Fruit fly (Drosophila melanogaster) whole organism, adult: ENCODE results near the gene mRpS23.

Experiments
- CG11617 ChIP-seq: fragments of 200-800 bp; sonication (Bioruptor generic); optimal IDR thresholded peaks from 2 replicates; lab custom pipeline; 2017; ENCODE audit warnings: mild to moderate bottlenecking, missing biosample characterization, missing genetic modification reagents, missing genetic modification characterization
- CG12768 ChIP-seq: fragments of 200-800 bp; sonication (Bioruptor generic); optimal IDR thresholded peaks from 2 replicates; lab custom pipeline; 2017; ENCODE audit warnings: missing biosample characterization, missing genetic modification characterization, mild to moderate bottlenecking, moderate library complexity, missing genetic modification reagents
- CG14711 ChIP-seq: fragments of 200-800 bp; sonication (Bioruptor generic); optimal IDR thresholded peaks from 2 replicates; lab custom pipeline; 2018; ENCODE audit warnings: missing biosample characterization, mild to moderate bottlenecking, missing genetic modification characterization, moderate library complexity
- CG1620 ChIP-seq: fragments of 200-800 bp; sonication (Bioruptor generic); optimal IDR thresholded peaks from 2 replicates; lab custom pipeline; 2016; ENCODE audit warnings: missing biosample characterization, missing genetic modification characterization
- CG33017 ChIP-seq: fragments of 200-800 bp; sonication (Bioruptor generic); optimal IDR thresholded peaks from 2 replicates; lab custom pipeline; 2018; ENCODE audit warnings: missing biosample characterization, mild to moderate bottlenecking, missing genetic modification characterization, moderate library complexity
- CG5204 ChIP-seq: fragments of 200-800 bp; sonication (Bioruptor generic); optimal IDR thresholded peaks from 2 replicates; lab custom pipeline; 2016; ENCODE audit warnings: missing biosample characterization, missing genetic modification characterization
- CG7045 ChIP-seq: fragments of 200-800 bp; sonication (Bioruptor generic); optimal IDR thresholded peaks from 2 replicates; lab custom pipeline; 2017; ENCODE audit warnings: missing biosample characterization, mild to moderate bottlenecking, missing genetic modification characterization
- CG7101 ChIP-seq: fragments of 200-800 bp; sonication (Bioruptor generic); optimal IDR thresholded peaks from 2 replicates; lab custom pipeline; 2018; ENCODE audit warnings: missing biosample characterization, mild to moderate bottlenecking, missing genetic modification characterization, moderate library complexity
- Clk ChIP-seq: fragments of 200-800 bp; sonication (Bioruptor generic); optimal IDR thresholded peaks from 2 replicates; lab custom pipeline; 2017; ENCODE audit warnings: missing biosample characterization, missing genetic modification characterization
- Crg-1 ChIP-seq: fragments of 200-800 bp; sonication (Bioruptor generic); optimal IDR thresholded peaks from 2 replicates; lab custom pipeline; 2016; ENCODE audit warnings: missing biosample characterization, missing genetic modification characterization
- Hr96 ChIP-seq: fragments of 200-800 bp; sonication (Bioruptor generic); optimal IDR thresholded peaks from 2 replicates; lab custom pipeline; 2016; ENCODE audit warnings: missing biosample characterization, missing genetic modification characterization
- Mnt ChIP-seq: fragments of 200-800 bp; sonication (Bioruptor generic); optimal IDR thresholded peaks from 2 replicates; lab custom pipeline; 2016; ENCODE audit warnings: missing biosample characterization, mild to moderate bottlenecking, missing genetic modification characterization
- bab1 ChIP-seq: fragments of 200-800 bp; sonication (Bioruptor generic); optimal IDR thresholded peaks from 3 replicates; lab custom pipeline; 2019; ENCODE audit warnings: missing biosample characterization, mild to moderate bottlenecking, missing genetic modification characterization, moderate library complexity
- cic ChIP-seq: fragments of 200-800 bp; sonication (Bioruptor generic); optimal IDR thresholded peaks from 2 replicates; lab custom pipeline; 2017; ENCODE audit warnings: missing biosample characterization, mild to moderate bottlenecking, missing genetic modification characterization, moderate library complexity
- cnc ChIP-seq, 2 experiments: fragments of >200 bp; optimal IDR thresholded peaks; 2 replicates each; lab custom pipeline; 2017
- kay ChIP-seq: fragments of 200-800 bp; sonication (Bioruptor generic); peaks from one replicate; lab custom pipeline; 2016; ENCODE audit warnings: missing biosample characterization, missing genetic modification characterization, borderline replicate concordance
- ovo ChIP-seq: fragments of 200-800 bp; sonication (Bioruptor generic); optimal IDR thresholded peaks from 2 replicates; lab custom pipeline; 2016; ENCODE audit warnings: missing biosample characterization, missing genetic modification characterization
- pad ChIP-seq: fragments of 200-800 bp; sonication (Bioruptor generic); optimal IDR thresholded peaks from 3 replicates; lab custom pipeline; 2017; ENCODE audit warnings: missing biosample characterization, missing genetic modification characterization, mild to moderate bottlenecking, moderate library complexity, missing genetic modification reagents
- tj ChIP-seq: fragments of 200-800 bp; sonication (Bioruptor generic); optimal IDR thresholded peaks from 3 replicates; lab custom pipeline; 2017; ENCODE audit warnings: missing biosample characterization, mild to moderate bottlenecking, missing genetic modification characterization, moderate library complexity
- toe ChIP-seq: fragments of 200-800 bp; sonication (Bioruptor generic); optimal IDR thresholded peaks from 2 replicates; lab custom pipeline; 2016; ENCODE audit warnings: missing biosample characterization, missing genetic modification characterization

mRpS23 gene

dm6 chr2L:13793405-13793804 is 41.5 kb downstream of the mRpS23 start, which contains the start of gene Sec71:
Gene Sec71, plus strand, starts transcription at chr2L:13793521.
- TF ChIP-seq bab1 (GFP tag; lab: Kevin White, UChicago), result peak; percentile 52
- no peak for TF ChIP-seq Mnt (GFP tag; lab: Kevin White, UChicago)
- TF ChIP-seq Hr96 (GFP tag; lab: Kevin White, UChicago), result no peak
- TF ChIP-seq pad, result no peak
- TF ChIP-seq Crg-1 (GFP tag; lab: Kevin White, UChicago), result no peak
- no peak for TF ChIP-seq CG5204
- TF ChIP-seq ovo (GFP tag; lab: Kevin White, UChicago), result no peak
- TF ChIP-seq Clk (GFP tag; lab: Kevin White, UChicago), result no peak
- no peak for TF ChIP-seq CG7045
- TF ChIP-seq CG1620, result no peak
- TF ChIP-seq cnc (optimal IDR thresholded peaks at IDR 0.05; lab: Kevin White, UChicago), result no peak
- TF ChIP-seq toe (GFP tag; lab: Kevin White, UChicago), result no peak
- no peak for TF ChIP-seq CG14711 (tag; lab: Kevin White, UChicago)
- no peak for TF ChIP-seq CG33017
- peak; percentile 33 for TF ChIP-seq CG7101 (tag; lab: Kevin White, UChicago)
- TF ChIP-seq cic (GFP tag; lab: Kevin White, UChicago), result peak; percentile 2
- peak; percentile 37 for TF ChIP-seq tj (GFP tag; lab: Kevin White, UChicago)
- no peak for TF ChIP-seq CG11617 (GFP tag; lab: Kevin White, UChicago)
- TF ChIP-seq CG12768 (GFP tag; lab: Kevin White, UChicago), result no peak
- TF ChIP-seq kay, result no peak

DNA sequence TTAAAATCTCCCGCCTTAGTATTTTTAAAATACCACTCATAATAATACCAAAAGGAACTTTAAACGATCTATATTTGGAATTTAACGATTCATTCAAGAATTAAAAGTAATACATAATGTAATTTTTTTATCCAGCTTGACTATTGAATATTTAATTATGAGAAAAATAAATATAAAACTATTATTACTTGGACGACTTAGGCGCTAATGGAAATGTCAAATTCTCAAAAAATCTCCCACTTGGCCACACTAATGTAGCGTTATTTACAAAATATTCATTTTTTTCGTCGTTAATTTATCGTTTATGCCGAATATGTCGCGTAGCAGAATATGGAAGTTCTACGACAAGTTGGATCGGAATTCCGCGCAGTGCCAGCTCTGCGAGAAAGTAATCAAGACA is 44.2 kb downstream of the mRpS23 start, which contains the start of gene CG16863:
Gene CG16863, plus strand, starts transcription at position 245 of the 400 bp plus-strand sequence.
- no peak for TF ChIP-seq Clk (GFP tag; lab: Kevin White, UChicago)
- TF ChIP-seq CG7045, result no peak
- no peak for TF ChIP-seq cnc (optimal IDR thresholded peaks at IDR 0.05; lab: Kevin White, UChicago)
- TF ChIP-seq CG11617 (GFP tag; lab: Kevin White, UChicago), result no peak
- no peak for TF ChIP-seq toe (GFP tag; lab: Kevin White, UChicago)
- no peak for TF ChIP-seq Hr96 (GFP tag; lab: Kevin White, UChicago)
- no peak for TF ChIP-seq tj (GFP tag; lab: Kevin White, UChicago)
- no peak for TF ChIP-seq CG1620
- no peak for TF ChIP-seq CG5204
- no peak for TF ChIP-seq pad
- TF ChIP-seq CG14711 (tag; lab: Kevin White, UChicago), result no peak
- no peak for TF ChIP-seq Mnt (GFP tag; lab: Kevin White, UChicago)
- no peak for TF ChIP-seq CG12768 (GFP tag; lab: Kevin White, UChicago)
- no peak for TF ChIP-seq Crg-1 (GFP tag; lab: Kevin White, UChicago)
- no peak for TF ChIP-seq bab1 (GFP tag; lab: Kevin White, UChicago)
